Fruit fly (Drosophila melanogaster) whole organism, embryonic: ENCODE results near the gene stv.

Experiments
- CG10147 ChIP-seq: fragments of 200-800 bp; sonication (Bioruptor generic); optimal IDR thresholded peaks from 2 replicates; lab custom pipeline; 2019; ENCODE audit warnings: missing biosample characterization, mild to moderate bottlenecking, missing genetic modification characterization, moderate library complexity
- CG10267 ChIP-seq: fragments of 200-800 bp; sonication (Bioruptor generic); optimal IDR thresholded peaks from 2 replicates; lab custom pipeline; 2018; ENCODE audit warnings: missing biosample characterization, mild to moderate bottlenecking, missing genetic modification characterization, moderate library complexity
- CG10274 ChIP-seq: fragments of 200-800 bp; sonication (Bioruptor generic); optimal IDR thresholded peaks from 3 replicates; lab custom pipeline; 2017; ENCODE audit warnings: missing biosample characterization, mild to moderate bottlenecking, missing genetic modification characterization
- CG10462 ChIP-seq: fragments of 200-800 bp; sonication (Bioruptor generic); optimal IDR thresholded peaks from 2 replicates; lab custom pipeline; 2016; ENCODE audit warnings: missing biosample characterization, missing genetic modification characterization
- CG10565 ChIP-seq: fragments of 200-800 bp; sonication (Bioruptor generic); optimal IDR thresholded peaks from 3 replicates; lab custom pipeline; 2016; ENCODE audit warnings: missing biosample characterization, mild to moderate bottlenecking, missing genetic modification characterization
- CG10979 ChIP-seq: fragments of 200-800 bp; sonication (Bioruptor generic); optimal IDR thresholded peaks from 2 replicates; lab custom pipeline; 2018; ENCODE audit warnings: missing biosample characterization, mild to moderate bottlenecking, missing genetic modification characterization, moderate library complexity
- CG11085 ChIP-seq: fragments of 200-800 bp; sonication (Bioruptor generic); IDR thresholded peaks from 2 replicates; pipeline ENCODE4 v1.3.6; 2022; ENCODE audit warnings: missing biosample characterization, missing genetic modification characterization
- CG12104 ChIP-seq: fragments of 200-800 bp; sonication (Bioruptor generic); optimal IDR thresholded peaks from 3 replicates; lab custom pipeline; 2016; ENCODE audit warnings: missing biosample characterization, missing genetic modification characterization
- CG12659 ChIP-seq: fragments of 200-800 bp; sonication (Bioruptor generic); optimal IDR thresholded peaks from 3 replicates; lab custom pipeline; 2017; ENCODE audit warnings: mild to moderate bottlenecking, missing biosample characterization, missing genetic modification reagents, missing genetic modification characterization
- CG12942 ChIP-seq: fragments of 200-800 bp; sonication (Bioruptor generic); optimal IDR thresholded peaks from 3 replicates; lab custom pipeline; 2016; ENCODE audit warnings: missing biosample characterization, missing genetic modification characterization
- CG14860 ChIP-seq: fragments of 200-800 bp; sonication (Bioruptor generic); IDR thresholded peaks from 3 replicates; pipeline ENCODE4 v1.3.6; 2022; ENCODE audit warnings: missing biosample characterization, missing genetic modification characterization; ENCODE audit not compliant: partially characterized antibody
- CG15011 ChIP-seq: fragments of 200-800 bp; sonication (Bioruptor generic); optimal IDR thresholded peaks from 3 replicates; lab custom pipeline; 2018; ENCODE audit warnings: missing biosample characterization, mild to moderate bottlenecking, missing genetic modification characterization
- CG15269 ChIP-seq: fragments of 200-800 bp; sonication (Bioruptor generic); optimal IDR thresholded peaks from 2 replicates; lab custom pipeline; 2018; ENCODE audit warnings: missing biosample characterization, mild to moderate bottlenecking, missing genetic modification characterization, moderate library complexity
- CG15514 ChIP-seq: fragments of 200-800 bp; sonication (Bioruptor generic); optimal IDR thresholded peaks from 3 replicates; lab custom pipeline; 2017; ENCODE audit warnings: missing biosample characterization, missing genetic modification characterization, mild to moderate bottlenecking, moderate library complexity, missing genetic modification reagents
- CG17328 ChIP-seq: fragments of 200-800 bp; sonication (Bioruptor generic); IDR thresholded peaks from 2 replicates; pipeline ENCODE4 v1.3.6; 2022; ENCODE audit warnings: missing biosample characterization, missing genetic modification characterization
- CG17361 ChIP-seq: fragments of 200-800 bp; sonication (Bioruptor generic); IDR thresholded peaks from 3 replicates; pipeline ENCODE4 v1.3.6; 2022; ENCODE audit warnings: missing biosample characterization, missing genetic modification characterization
- CG17802 ChIP-seq: fragments of 200-800 bp; sonication (Bioruptor generic); optimal IDR thresholded peaks from 2 replicates; lab custom pipeline; 2018; ENCODE audit warnings: missing biosample characterization, mild to moderate bottlenecking, missing genetic modification characterization, moderate library complexity
- CG30431 ChIP-seq: fragments of 200-800 bp; sonication (Bioruptor generic); optimal IDR thresholded peaks from 2 replicates; lab custom pipeline; 2017; ENCODE audit warnings: missing biosample characterization, missing genetic modification characterization
- CG3065 ChIP-seq: fragments of 200-800 bp; sonication (Bioruptor generic); optimal IDR thresholded peaks from 2 replicates; lab custom pipeline; 2016; ENCODE audit warnings: missing biosample characterization, missing genetic modification characterization
- CG3163 ChIP-seq: fragments of 200-800 bp; sonication (Bioruptor generic); optimal IDR thresholded peaks from 3 replicates; lab custom pipeline; 2016; ENCODE audit warnings: missing biosample characterization, missing genetic modification characterization
- CG33213 ChIP-seq: fragments of 200-800 bp; sonication (Bioruptor generic); optimal IDR thresholded peaks from 3 replicates; lab custom pipeline; 2016; ENCODE audit warnings: missing biosample characterization, missing genetic modification characterization
- CG3407 ChIP-seq: fragments of 200-800 bp; sonication (Bioruptor generic); optimal IDR thresholded peaks from 2 replicates; lab custom pipeline; 2018; ENCODE audit warnings: missing biosample characterization, mild to moderate bottlenecking, missing genetic modification characterization
- CG4820 ChIP-seq: fragments of 200-800 bp; sonication (Bioruptor generic); optimal IDR thresholded peaks from 3 replicates; lab custom pipeline; 2016; ENCODE audit warnings: missing biosample characterization, missing genetic modification characterization
- CG5245 ChIP-seq: fragments of 200-800 bp; sonication (Bioruptor generic); optimal IDR thresholded peaks from 3 replicates; lab custom pipeline; 2016; ENCODE audit warnings: missing biosample characterization, missing genetic modification characterization
- CG6791 ChIP-seq: fragments of 200-800 bp; sonication (Bioruptor generic); IDR thresholded peaks from 3 replicates; pipeline ENCODE4 v1.3.6; 2022; ENCODE audit warnings: missing biosample characterization, missing genetic modification characterization; ENCODE audit not compliant: partially characterized antibody
- CG7357 ChIP-seq: fragments of 200-800 bp; sonication (Bioruptor generic); IDR thresholded peaks from 3 replicates; pipeline ENCODE4 v1.3.6; 2022; ENCODE audit warnings: missing biosample characterization, missing genetic modification characterization
- CG7987 ChIP-seq: fragments of 200-800 bp; sonication (Bioruptor generic); optimal IDR thresholded peaks from 2 replicates; lab custom pipeline; 2018; ENCODE audit warnings: missing biosample characterization, mild to moderate bottlenecking, missing genetic modification characterization, moderate library complexity
- H15 ChIP-seq: fragments of 200-800 bp; sonication (Bioruptor generic); IDR thresholded peaks from 3 replicates; pipeline ENCODE4 v1.3.6; 2022; ENCODE audit warnings: missing biosample characterization, missing genetic modification characterization
- HmgZ ChIP-seq: fragments of 200-800 bp; sonication (Bioruptor generic); optimal IDR thresholded peaks from 2 replicates; lab custom pipeline; 2018; ENCODE audit warnings: missing biosample characterization, mild to moderate bottlenecking, missing genetic modification characterization
- Optix ChIP-seq: fragments of 200-800 bp; sonication (Bioruptor generic); IDR thresholded peaks from 3 replicates; pipeline ENCODE4 v1.3.6; 2022; ENCODE audit warnings: missing biosample characterization, missing genetic modification characterization
- Pdp1 ChIP-seq, 2 experiments: fragments of 200-800 bp; sonication (Bioruptor generic); optimal IDR thresholded peaks; 3 replicates each; lab custom pipeline; 2016; ENCODE audit warnings: missing biosample characterization in 2 of 2, missing genetic modification characterization in 2 of 2, mild to moderate bottlenecking in 1 of 2, moderate library complexity in 1 of 2
- Rx ChIP-seq: fragments of 200-800 bp; sonication (Bioruptor generic); IDR thresholded peaks from 2 replicates; pipeline ENCODE4 v1.3.6; 2022; ENCODE audit warnings: missing biosample characterization, missing genetic modification characterization
- Sin3A ChIP-seq: fragments of >200 bp; optimal IDR thresholded peaks from 2 replicates; lab custom pipeline; 2018
- Sox102F ChIP-seq: fragments of 200-800 bp; sonication (Bioruptor generic); optimal IDR thresholded peaks from 2 replicates; lab custom pipeline; 2018; ENCODE audit warnings: missing biosample characterization, mild to moderate bottlenecking, missing genetic modification characterization, moderate library complexity
- Spps ChIP-seq: fragments of 200-800 bp; sonication (Bioruptor generic); optimal IDR thresholded peaks from 2 replicates; lab custom pipeline; 2018; ENCODE audit warnings: missing biosample characterization, mild to moderate bottlenecking, missing genetic modification characterization
- bab2 ChIP-seq: fragments of 200-800 bp; sonication (Bioruptor generic); optimal IDR thresholded peaks from 2 replicates; lab custom pipeline; 2016; ENCODE audit warnings: missing biosample characterization, missing genetic modification characterization
- bowl ChIP-seq: fragments of 200-800 bp; sonication (Bioruptor generic); IDR thresholded peaks from 2 replicates; pipeline ENCODE4 v1.3.6; 2022; ENCODE audit warnings: missing biosample characterization, missing genetic modification characterization
- caup ChIP-seq: fragments of 200-800 bp; sonication (Bioruptor generic); optimal IDR thresholded peaks from 3 replicates; lab custom pipeline; 2017; ENCODE audit warnings: missing biosample characterization, mild to moderate bottlenecking, missing genetic modification characterization, moderate library complexity; ENCODE audit not compliant: severe bottlenecking
- dan ChIP-seq: fragments of 200-800 bp; sonication (Bioruptor generic); IDR thresholded peaks from 2 replicates; pipeline ENCODE4 v1.3.6; 2022; ENCODE audit warnings: missing biosample characterization, missing genetic modification characterization
- disco-r ChIP-seq: fragments of 200-800 bp; sonication (Bioruptor generic); optimal IDR thresholded peaks from 2 replicates; lab custom pipeline; 2016; ENCODE audit warnings: missing biosample characterization, missing genetic modification characterization
- dm ChIP-seq: fragments of 200-800 bp; sonication (Bioruptor generic); optimal IDR thresholded peaks from 3 replicates; lab custom pipeline; 2016; ENCODE audit warnings: missing biosample characterization, missing genetic modification characterization
- dysf ChIP-seq: fragments of 200-800 bp; sonication (Bioruptor generic); IDR thresholded peaks from 3 replicates; pipeline ENCODE4 v1.3.6; 2022; ENCODE audit warnings: missing biosample characterization, missing genetic modification characterization
- exex ChIP-seq: fragments of 200-800 bp; sonication (Bioruptor generic); optimal IDR thresholded peaks from 4 replicates; lab custom pipeline; 2018; ENCODE audit warnings: missing biosample characterization, mild to moderate bottlenecking, missing genetic modification characterization, moderate library complexity
- ftz-f1 ChIP-seq: fragments of 200-800 bp; sonication (Bioruptor generic); optimal IDR thresholded peaks from 2 replicates; lab custom pipeline; 2016; ENCODE audit warnings: missing biosample characterization, missing genetic modification characterization
- gfzf ChIP-seq: fragments of 200-800 bp; sonication (Bioruptor generic); optimal IDR thresholded peaks from 2 replicates; lab custom pipeline; 2016; ENCODE audit warnings: missing biosample characterization, mild to moderate bottlenecking, missing genetic modification characterization, moderate library complexity
- gsb-n ChIP-seq: fragments of 200-800 bp; sonication (Bioruptor generic); optimal IDR thresholded peaks from 3 replicates; lab custom pipeline; 2018; ENCODE audit warnings: missing biosample characterization, mild to moderate bottlenecking, missing genetic modification characterization
- jigr1 ChIP-seq: fragments of 200-800 bp; sonication (Bioruptor generic); IDR thresholded peaks from 3 replicates; pipeline ENCODE4 v1.3.6; 2022; ENCODE audit warnings: missing biosample characterization, missing genetic modification characterization
- peb ChIP-seq: fragments of 200-800 bp; sonication (Bioruptor generic); IDR thresholded peaks from 2 replicates; pipeline ENCODE4 v1.3.6; 2022; ENCODE audit warnings: missing biosample characterization, missing genetic modification characterization
- sna ChIP-seq: fragments of 200-800 bp; sonication (Bioruptor generic); IDR thresholded peaks from 2 replicates; pipeline ENCODE4 v1.3.6; 2022; ENCODE audit warnings: missing biosample characterization, missing genetic modification characterization; ENCODE audit not compliant: partially characterized antibody
- sob ChIP-seq: fragments of 200-800 bp; sonication (Bioruptor generic); IDR thresholded peaks from 2 replicates; pipeline ENCODE4 v1.3.6; 2022; ENCODE audit warnings: missing biosample characterization, missing genetic modification characterization

Gene stv

DNA sequence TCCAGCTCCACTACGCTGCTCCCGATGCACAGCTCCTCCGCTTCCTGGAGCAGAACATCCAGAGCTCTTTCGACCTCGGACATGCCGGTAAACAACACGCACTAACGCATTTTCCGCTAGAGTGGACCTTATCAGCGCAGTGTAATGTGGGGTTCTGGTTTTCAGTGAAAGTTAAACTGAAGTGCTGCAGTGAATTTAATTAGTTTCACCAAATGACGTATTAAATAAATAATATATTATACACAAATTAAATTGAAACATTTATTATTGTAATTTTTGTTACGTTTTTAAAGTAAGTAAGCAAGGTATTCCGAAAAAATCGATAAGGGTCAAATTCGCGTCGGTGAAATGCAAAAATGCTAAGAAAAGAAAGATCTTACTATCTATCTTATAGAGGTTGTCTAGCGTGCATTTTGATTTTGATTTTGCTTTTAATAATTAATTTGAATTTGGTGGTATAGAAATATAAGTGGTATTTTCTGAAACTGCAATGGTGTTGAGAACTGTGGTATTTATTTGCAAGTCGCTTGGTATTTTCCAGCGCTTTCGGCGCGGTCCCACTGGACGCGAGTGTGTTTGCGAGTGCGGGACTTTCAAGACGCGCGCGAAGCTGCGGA, 27.1 kb upstream of the stv start, which contains the start of the genes JMJD7 and CG10738 (continued):
- peak; percentile 26 for TF ChIP-seq CG17802
- no peak for TF ChIP-seq CG12942
- no peak for TF ChIP-seq CG10462
- peak; percentile 72 for TF ChIP-seq Rx (GFP tag; lab: Robert Waterston, UW)
- peak; percentile 75 for TF ChIP-seq CG10147 (GFP tag; lab: Kevin White, UChicago)
- TF ChIP-seq sob (GFP tag; lab: Robert Waterston, UW), result peak; percentile 79
- peak; percentile 43 for TF ChIP-seq CG12104 (GFP tag; lab: Kevin White, UChicago)
- no peak for TF ChIP-seq exex
- no peak for TF ChIP-seq jigr1 (GFP tag; lab: Robert Waterston, UW)
- TF ChIP-seq Spps, result no peak
- TF ChIP-seq dm (GFP tag; lab: Kevin White, UChicago), result no peak
- peak; percentile 87 for TF ChIP-seq gfzf
- TF ChIP-seq CG15269 (tag; lab: Kevin White, UChicago), result no peak
- peak; percentile 15; the same call in 1 of the 2 replicates for TF ChIP-seq bowl (GFP tag; lab: Robert Waterston, UW)
- TF ChIP-seq CG11085 (GFP tag; lab: Robert Waterston, UW), result peak; percentile 63
- no peak for TF ChIP-seq gsb-n (tag; lab: Kevin White, UChicago)
- TF ChIP-seq dan, result no peak
- TF ChIP-seq sna (GFP tag; lab: Robert Waterston, UW), result no peak
- no peak for TF ChIP-seq CG14860 (GFP tag; lab: Robert Waterston, UW)
- TF ChIP-seq CG3163, result no peak
- 0 out of 2 replicates have a peak, but pooled peaks have one; percentile 41 for TF ChIP-seq peb (GFP tag; lab: Robert Waterston, UW)
- TF ChIP-seq bab2 (GFP tag; lab: Kevin White, UChicago), result no peak
- peak; percentile 22 for TF ChIP-seq Sin3A (lab: Kevin White, UChicago)
- peak; percentile 8 for TF ChIP-seq HmgZ (tag; lab: Kevin White, UChicago)
- TF ChIP-seq CG17361, result peak; percentile 42; the same call in 1 of the 3 replicates
- no peak for TF ChIP-seq Pdp1 (GFP tag; optimal IDR thresholded peaks at IDR 0.05; lab: Kevin White, UChicago)
- peak; percentile 78 for TF ChIP-seq Optix
- TF ChIP-seq CG3407 (GFP tag; lab: Kevin White, UChicago), result no peak
- TF ChIP-seq CG12659, result peak; percentile 18
- TF ChIP-seq CG4820 (GFP tag; lab: Kevin White, UChicago), result peak; percentile 62
- peak; percentile 60; the same call in 2 of the 3 replicates for TF ChIP-seq H15 (GFP tag; lab: Robert Waterston, UW)
- peak; percentile 45; the same call in 1 of the 3 replicates for TF ChIP-seq CG7357
- no peak for TF ChIP-seq CG15011 (GFP tag; lab: Kevin White, UChicago)
- peak; percentile 74 for TF ChIP-seq CG7987 (GFP tag; lab: Kevin White, UChicago)
- peak; percentile 62 for TF ChIP-seq CG17328 (GFP tag; lab: Robert Waterston, UW)
- TF ChIP-seq CG5245 (GFP tag; lab: Kevin White, UChicago), result peak; percentile 73
- no peak for TF ChIP-seq CG10565 (GFP tag; lab: Kevin White, UChicago)
- TF ChIP-seq CG10979 (tag; lab: Kevin White, UChicago), result peak; percentile 31
- TF ChIP-seq CG6791, result no peak
- peak; percentile 81 for TF ChIP-seq dysf (GFP tag; lab: Robert Waterston, UW)
- TF ChIP-seq ftz-f1, result peak; percentile 56
- TF ChIP-seq CG15514 (GFP tag; lab: Kevin White, UChicago), result peak; percentile 70
- no peak for TF ChIP-seq CG30431
- no peak for TF ChIP-seq disco-r
- TF ChIP-seq CG3065 (GFP tag; lab: Kevin White, UChicago), result no peak
- peak; percentile 67 for TF ChIP-seq caup (GFP tag; lab: Kevin White, UChicago)
- peak; percentile 72 for TF ChIP-seq CG10267 (tag; lab: Kevin White, UChicago)
- peak; percentile 8 for TF ChIP-seq Sox102F
- no peak for TF ChIP-seq CG33213
- no peak for TF ChIP-seq CG10274
